Fruit fly (Drosophila melanogaster): Measurements from ENCODE around the gene CG11555.

CG11555 gene

dm6 chr2L:250507-251215 lies 23.0 kb upstream of the CG11555 start, which contains the start of gene kis (continued):
- TF ChIP-seq CG30431 (GFP tag; optimal IDR thresholded peaks at IDR 0.05) (no peak), CG4617 (GFP tag; optimal IDR thresholded peaks at IDR 0.05; ENCODE audit: borderline replicate concordance) (peak; percentile 84), CG4282 (GFP tag; optimal IDR thresholded peaks at IDR 0.05) (peak; percentile 4), CG14710 (tag; optimal IDR thresholded peaks at IDR 0.05) (peak; percentile 80), crol (GFP tag; IDR thresholded peaks at IDR 0.05) (peak; percentile 52), CG34376 (GFP tag; optimal IDR thresholded peaks at IDR 0.05) (peak; percentile 47), cg (GFP tag; optimal IDR thresholded peaks at IDR 0.05) (peak; percentile 47), pros (GFP tag; optimal IDR thresholded peaks at IDR 0.05) (peak; percentile 95), CG11695 (GFP tag; IDR thresholded peaks at IDR 0.05) (no peak), CG6272 (GFP tag; IDR thresholded peaks at IDR 0.05) (peak; percentile 66), Jarid2 (GFP tag; optimal IDR thresholded peaks at IDR 0.05) (peak; percentile 75), Sry-δ (GFP tag; optimal IDR thresholded peaks at IDR 0.05) (peak; percentile 99), CG10147 (GFP tag; optimal IDR thresholded peaks at IDR 0.05) (peak; percentile 47), CG1792 (GFP tag; optimal IDR thresholded peaks at IDR 0.05) (peak; percentile 16), Asciz (GFP tag; optimal IDR thresholded peaks at IDR 0.05) (peak; percentile 3), CrebB (tag; optimal IDR thresholded peaks at IDR 0.05) (peak; percentile 43), wdn (GFP tag; IDR thresholded peaks at IDR 0.05) (no peak), gt (GFP tag; IDR thresholded peaks at IDR 0.05) (no peak), dm (GFP tag; optimal IDR thresholded peaks at IDR 0.05) (peak; percentile 55), CG14667 (GFP tag; IDR thresholded peaks at IDR 0.05) (no peak), ase (GFP tag; IDR thresholded peaks at IDR 0.05) (no peak), Atf3 (GFP tag; optimal IDR thresholded peaks at IDR 0.05) (no peak), CG10565 (GFP tag; optimal IDR thresholded peaks at IDR 0.05) (no peak), CG10209 (GFP tag; optimal IDR thresholded peaks at IDR 0.05) (peak; percentile 29), CG11085 (GFP tag; IDR thresholded peaks at IDR 0.05) (no peak), aop (GFP tag; IDR thresholded peaks at IDR 0.05) (no peak), ham (GFP tag; IDR thresholded peaks at IDR 0.05) (no peak), CG2202 (tag; optimal IDR thresholded peaks at IDR 0.05) (no peak), CG3995 (GFP tag; optimal IDR thresholded peaks at IDR 0.05) (peak; percentile 75), dimm (GFP tag; IDR thresholded peaks at IDR 0.05) (no peak), Elba2 (GFP tag; optimal IDR thresholded peaks at IDR 0.05) (no peak), sr (GFP tag; IDR thresholded peaks at IDR 0.05) (no peak), CG10267 (tag; optimal IDR thresholded peaks at IDR 0.05) (peak; percentile 72), CG11504 (tag; optimal IDR thresholded peaks at IDR 0.05) (peak; percentile 66), CG33557 (GFP tag; optimal IDR thresholded peaks at IDR 0.05) (peak; percentile 8), toy (GFP tag; IDR thresholded peaks at IDR 0.05) (no peak), Xrp1 (GFP tag; IDR thresholded peaks at IDR 0.05) (no peak; the same call in 1 of the 2 replicates), p53 (GFP tag; optimal IDR thresholded peaks at IDR 0.05) (no peak), E2f2 (GFP tag; IDR thresholded peaks at IDR 0.05) (peak; percentile 51), CG13123 (GFP tag; optimal IDR thresholded peaks at IDR 0.05) (no peak), Sry-β (GFP tag; optimal IDR thresholded peaks at IDR 0.05) (peak; percentile 43), cas (GFP tag; IDR thresholded peaks at IDR 0.05) (no peak), CG6854 (GFP tag; optimal IDR thresholded peaks at IDR 0.05) (no peak), CG12155 (GFP tag; optimal IDR thresholded peaks at IDR 0.05) (peak; percentile 63), disco-r (GFP tag; optimal IDR thresholded peaks at IDR 0.05) (peak; percentile 22), CG4730 (GFP tag; IDR thresholded peaks at IDR 0.05) (no peak), vnd (GFP tag; IDR thresholded peaks at IDR 0.05; ENCODE audit: partially characterized antibody) (peak; percentile 93), fd64A (GFP tag; optimal IDR thresholded peaks at IDR 0.05) (no peak), pita (GFP tag; optimal IDR thresholded peaks at IDR 0.05) (peak; percentile 67), Deaf1 (tag; optimal IDR thresholded peaks at IDR 0.05) (peak; percentile 35), CkIIα-i1 (GFP tag; IDR thresholded peaks at IDR 0.05) (no peak)
